Fruit fly (Drosophila melanogaster): ENCODE measurements around the gene CG5199.
"Not testable (repeated sequence)": the region's sequence is repeated elsewhere in the genome, so short reads cannot be mapped to it uniquely, and the experiment has no call there.

Gene CG5199

DNA sequence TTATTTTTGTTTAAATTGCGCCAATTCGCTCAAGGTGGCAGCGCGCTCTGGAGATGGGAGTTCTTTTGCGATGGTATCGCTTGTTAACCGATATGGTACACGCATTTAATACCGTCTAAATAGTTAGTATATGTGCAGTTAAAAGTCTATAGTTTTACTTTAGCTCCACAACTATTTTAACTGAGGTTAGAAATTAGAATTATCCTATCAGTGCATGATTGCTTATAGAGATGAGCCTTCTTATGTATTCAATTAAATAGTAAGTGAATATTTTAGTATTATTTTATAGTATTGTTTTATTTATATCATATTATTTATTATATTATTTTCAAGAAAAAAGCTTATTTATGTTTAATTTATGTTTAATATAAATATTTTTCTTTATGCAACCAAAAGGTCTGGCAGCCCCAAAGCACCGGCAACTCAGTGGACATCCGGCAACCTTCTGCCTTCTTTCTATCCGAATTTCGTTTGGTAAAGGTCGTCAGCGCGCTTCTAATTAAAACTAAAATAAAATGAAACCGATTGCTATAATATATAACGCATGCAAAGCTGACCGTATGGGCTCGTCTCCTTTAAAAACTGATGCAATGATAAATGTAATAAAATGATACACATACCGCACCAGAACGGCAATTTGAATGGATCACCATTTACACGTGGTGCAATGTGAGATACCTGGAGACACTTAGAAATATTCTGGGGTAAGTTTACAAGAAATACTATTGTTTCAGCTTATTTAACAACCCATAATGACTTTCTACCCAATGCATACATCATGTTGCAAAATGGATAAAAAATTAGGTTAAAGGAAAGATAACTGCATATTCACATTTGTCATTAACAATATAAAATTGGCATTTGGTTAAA, at the start of gene CG5199:
CG5199 (minus strand) TSS at position 52 of the 870 bp plus-strand sequence.
- peak; percentile 29; the same call in 1 of the 2 replicates for TF ChIP-seq CG32121 (GFP tag; IDR thresholded peaks at IDR 0.05)
- peak; percentile 53 for TF ChIP-seq Snoo (tag; optimal IDR thresholded peaks at IDR 0.05)
- TF ChIP-seq CG15710 (tag; optimal IDR thresholded peaks at IDR 0.05): peak; percentile 59
- no peak for TF ChIP-seq Pif1A (GFP tag; optimal IDR thresholded peaks at IDR 0.05)
- TF ChIP-seq CG14655 (GFP tag; optimal IDR thresholded peaks at IDR 0.05): peak; percentile 47
- no peak for TF ChIP-seq EcR (GFP tag; optimal IDR thresholded peaks at IDR 0.05)
- TF ChIP-seq CG8159 (tag; optimal IDR thresholded peaks at IDR 0.05): peak; percentile 64
- no peak for TF ChIP-seq CG10348 (GFP tag; IDR thresholded peaks at IDR 0.05)
- peak; percentile 43 for TF ChIP-seq CG9948 (tag; optimal IDR thresholded peaks at IDR 0.05)
- TF ChIP-seq Pif1B (GFP tag; optimal IDR thresholded peaks at IDR 0.05): peak; percentile 14
- no peak for TF ChIP-seq CG12605 (GFP tag; IDR thresholded peaks at IDR 0.05)
- TF ChIP-seq CG4496 (GFP tag; IDR thresholded peaks at IDR 0.05): 0 out of 3 replicates have a peak, but pooled peaks have one; percentile 35

DNA sequence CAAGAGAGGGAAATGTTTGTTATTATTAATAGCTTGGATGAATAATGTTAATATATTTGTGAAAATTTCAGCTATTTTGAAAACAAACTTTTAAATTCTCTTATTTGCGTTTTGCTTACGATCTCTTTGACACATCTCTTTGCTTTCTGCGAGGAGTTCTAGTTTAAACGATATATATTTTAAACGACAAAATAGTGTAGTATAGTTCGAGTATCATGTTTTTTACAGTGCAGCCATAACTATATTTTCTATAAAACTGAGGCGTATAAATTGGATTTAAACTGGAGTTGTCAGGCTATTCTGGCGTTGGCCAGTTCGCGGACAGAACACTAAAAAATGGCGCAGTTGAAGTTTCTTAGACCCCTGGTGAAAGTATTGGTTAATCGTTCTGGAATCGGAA, 46.9 kb upstream of the CG5199 start, which contains the start of gene CG18281:
CG18281 (plus strand) TSS at position 301 of the 400 bp plus-strand sequence.
- not testable (repeated sequence) for TF ChIP-seq rn (GFP tag; IDR thresholded peaks at IDR 0.05); Pif1A (GFP tag; optimal IDR thresholded peaks at IDR 0.05); gl (tag; optimal IDR thresholded peaks at IDR 0.05)

DNA sequence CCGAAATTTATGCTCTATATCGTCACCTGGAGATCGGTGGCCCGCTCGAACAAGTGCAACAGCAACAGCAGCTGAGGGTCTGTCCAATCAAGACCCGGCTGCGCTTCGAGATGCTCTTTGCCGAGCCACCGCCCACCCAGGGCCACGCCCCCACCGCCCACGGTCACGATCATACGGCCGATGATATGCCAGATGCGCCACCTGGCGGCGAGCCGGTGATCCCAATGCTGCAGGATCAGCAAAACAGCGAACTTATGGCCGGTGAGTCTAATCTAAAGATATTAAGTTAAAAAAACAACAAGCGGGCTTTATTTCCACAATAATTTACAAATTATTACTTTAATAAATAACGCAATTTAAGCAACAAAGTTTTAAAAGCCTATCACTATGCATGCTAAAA, 45.5 kb upstream of the CG5199 start:
- no peak for TF ChIP-seq CG12605 (GFP tag; IDR thresholded peaks at IDR 0.05)
- 0 out of 2 replicates have a peak, but pooled peaks have one; percentile 18 for TF ChIP-seq CG32121 (GFP tag; IDR thresholded peaks at IDR 0.05)
- no peak for TF ChIP-seq CG8301 (tag; optimal IDR thresholded peaks at IDR 0.05)
- TF ChIP-seq CG8159 (tag; optimal IDR thresholded peaks at IDR 0.05): no peak
- TF ChIP-seq CG17806 (tag; optimal IDR thresholded peaks at IDR 0.05): no peak
- peak; percentile 29 for TF ChIP-seq D1 (tag; optimal IDR thresholded peaks at IDR 0.05)

DNA sequence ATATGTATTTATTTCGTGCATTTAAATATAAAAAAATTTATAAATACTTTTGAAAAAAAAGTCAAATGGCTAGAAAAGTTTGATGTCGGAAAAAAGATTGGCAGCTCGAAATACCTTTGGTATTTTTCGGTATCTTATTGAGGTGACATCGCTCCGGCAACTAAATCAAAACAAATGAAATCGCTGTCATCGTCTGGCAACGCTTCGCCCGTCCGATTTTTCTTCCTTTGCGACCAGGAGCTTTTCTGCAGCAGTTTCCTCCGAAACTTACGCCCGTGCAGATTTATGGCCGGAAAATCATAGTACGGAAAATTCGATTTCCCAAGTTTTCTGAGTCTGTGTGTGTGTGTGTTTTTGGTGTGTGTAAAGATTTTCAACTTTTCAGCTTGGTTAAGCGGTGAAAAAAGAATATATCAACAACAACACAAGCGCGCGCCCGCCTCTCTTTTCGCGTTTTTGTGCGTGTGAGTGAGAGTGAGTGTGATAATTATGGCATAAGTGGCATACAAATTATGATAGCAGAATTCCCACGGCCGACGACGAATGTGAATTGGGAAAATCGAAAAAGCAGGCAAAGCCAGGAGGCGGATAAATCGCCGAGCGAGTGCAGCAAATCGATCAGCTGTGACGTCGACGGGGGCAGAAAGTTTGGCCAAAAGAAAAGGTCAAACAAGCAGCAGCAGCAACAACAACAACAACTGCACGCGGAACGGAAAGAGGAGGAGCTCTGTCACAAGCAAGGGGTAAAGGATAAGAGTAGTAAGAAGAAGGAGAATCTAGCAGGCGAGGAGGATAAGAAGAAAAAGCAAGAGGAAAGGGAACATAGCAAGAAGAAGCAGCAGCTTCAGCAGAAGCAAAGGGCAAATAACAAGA, 44.7 kb upstream of the CG5199 start, which contains the start of gene CG32425:
CG32425 (plus strand) TSS at position 200 of the 873 bp plus-strand sequence.
- TF ChIP-seq CG8301 (tag; optimal IDR thresholded peaks at IDR 0.05): no peak
- peak; percentile 1 for TF ChIP-seq CG17806 (tag; optimal IDR thresholded peaks at IDR 0.05)
- TF ChIP-seq EcR (GFP tag; optimal IDR thresholded peaks at IDR 0.05): peak; percentile 32
- no peak for TF ChIP-seq CG32121 (GFP tag; IDR thresholded peaks at IDR 0.05)
- TF ChIP-seq CG4496 (GFP tag; IDR thresholded peaks at IDR 0.05): peak; percentile 61; the same call in 1 of the 3 replicates
- TF ChIP-seq CG12605 (GFP tag; IDR thresholded peaks at IDR 0.05): no peak
- TF ChIP-seq D1 (tag; optimal IDR thresholded peaks at IDR 0.05): no peak
- TF ChIP-seq Pif1B (GFP tag; optimal IDR thresholded peaks at IDR 0.05): no peak
- peak; percentile 26 for TF ChIP-seq gl (tag; optimal IDR thresholded peaks at IDR 0.05)
- 0 out of 2 replicates have a peak, but pooled peaks have one; percentile 19 for TF ChIP-seq Ets98B (GFP tag; IDR thresholded peaks at IDR 0.05)

DNA sequence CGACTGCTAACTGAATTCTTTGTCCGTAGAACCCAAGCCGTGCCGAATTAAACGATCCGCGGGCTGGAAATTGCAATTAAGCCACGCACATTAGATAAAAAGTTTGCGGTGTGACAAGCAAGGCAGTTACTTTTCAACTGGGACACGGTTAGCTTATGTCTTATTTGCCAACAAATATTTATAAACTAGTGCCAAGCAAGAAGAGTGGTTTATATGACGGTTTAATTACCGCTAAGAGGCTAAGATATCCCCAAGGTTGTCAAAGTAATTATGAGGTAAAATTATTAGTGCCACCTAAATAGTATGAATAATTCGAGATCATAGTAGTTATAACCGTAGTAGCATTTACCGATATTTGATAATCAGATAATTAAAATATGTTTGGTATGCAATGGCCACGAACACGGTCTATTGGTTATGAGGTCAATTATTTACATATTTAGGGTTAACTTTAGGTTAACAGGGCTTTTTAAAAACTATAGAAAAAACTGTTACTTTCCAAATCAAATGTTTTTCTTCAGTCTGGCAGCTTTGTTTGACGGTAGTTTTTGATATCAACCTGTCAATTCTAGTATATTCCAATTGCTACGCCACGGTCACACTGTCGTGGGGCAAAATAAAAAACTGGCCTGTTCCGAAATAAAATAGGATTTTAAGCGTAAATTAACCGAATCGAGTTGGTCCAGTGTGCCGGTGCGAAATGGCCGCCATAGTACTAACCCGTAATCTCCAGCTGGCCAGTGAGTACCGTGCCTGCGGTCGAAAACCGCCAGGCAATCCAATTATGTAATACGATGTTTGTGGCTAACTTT, 42.3 kb upstream of the CG5199 start, which contains the start of gene ZnT77C:
ZnT77C (minus strand) TSS at position 142 of the 812 bp plus-strand sequence.
- TF ChIP-seq CG14655 (GFP tag; optimal IDR thresholded peaks at IDR 0.05) (no peak), gl (tag; optimal IDR thresholded peaks at IDR 0.05) (no peak), CG17806 (tag; optimal IDR thresholded peaks at IDR 0.05) (no peak)

DNA sequence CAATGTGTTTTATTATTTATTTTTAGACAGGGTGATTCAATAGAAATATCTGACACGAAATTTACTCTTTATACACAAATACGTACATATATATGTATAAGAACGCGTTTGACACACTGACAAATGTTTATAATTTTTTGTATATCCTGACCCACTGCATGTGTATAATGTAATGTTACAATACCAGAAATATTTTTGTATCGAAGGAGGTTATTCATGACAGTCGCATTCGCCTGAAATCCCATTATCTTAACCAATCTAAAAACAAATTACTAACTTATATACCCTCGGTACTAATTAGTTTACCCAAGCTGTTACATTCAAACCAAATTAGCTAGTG, 41.6 kb upstream of the CG5199 start:
- TF ChIP-seq CG32121 (GFP tag; IDR thresholded peaks at IDR 0.05) (peak; percentile 23; the same call in 1 of the 2 replicates), CG8301 (tag; optimal IDR thresholded peaks at IDR 0.05) (peak; percentile 7), Ets98B (GFP tag; IDR thresholded peaks at IDR 0.05) (peak; percentile 24), CG13204 (GFP tag; optimal IDR thresholded peaks at IDR 0.05) (no peak)

Measured in whole organism, pupa.